Fruit fly (Drosophila melanogaster) whole organism: ENCODE results near the gene CG31675.

ENCODE experiments used
- CG8478 ChIP-seq: fragments of >200 bp; optimal IDR thresholded peaks from 2 replicates; lab custom pipeline; 2018; ENCODE audit warnings: inconsistent platforms
- psq ChIP-seq: fragments of >200 bp; optimal IDR thresholded peaks from 2 replicates; lab custom pipeline; 2017
- usp ChIP-seq: fragments of >200 bp; optimal IDR thresholded peaks from 2 replicates; lab custom pipeline; 2017; ENCODE audit warnings: missing biosample characterization, missing genetic modification characterization, mixed read lengths

DNA sequence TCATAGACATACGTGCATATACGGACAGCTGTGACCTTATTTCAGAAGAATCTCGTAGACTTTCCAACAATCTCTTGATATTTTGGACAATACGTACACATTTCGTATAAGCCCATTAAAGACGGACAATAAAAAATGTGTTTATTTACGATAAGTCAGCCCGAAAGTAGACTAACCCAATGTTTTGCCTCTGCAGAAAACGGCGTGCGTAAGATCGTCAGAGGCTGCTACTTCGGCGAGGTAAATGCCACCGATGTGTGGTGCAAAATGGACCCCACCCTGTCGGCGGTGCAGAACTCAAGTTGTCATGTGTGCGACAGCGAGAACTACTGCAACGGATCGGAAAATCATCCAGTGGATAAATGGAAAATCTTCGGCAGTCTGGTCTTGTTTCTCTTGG lies 1.4 kb downstream of the CG31675 start:
- no peak for TF ChIP-seq CG8478 (lab: Kevin White, UChicago)
- TF ChIP-seq usp: no peak
- TF ChIP-seq psq: no peak
